Worm (Caenorhabditis elegans): ENCODE data around the gene F13D12.8.
A peak's percentile ranks its signal among the peaks of the same experiment; 100 is the strongest.

Gene F13D12.8

ce11 chrII:11756684-11757107 is 24.3 kb upstream of the F13D12.8 start (continued):
- TF ChIP-seq dve-1 (tag; optimal IDR thresholded peaks at IDR 0.05; ENCODE audit: insufficient read depth) (peak; percentile 91), R02D3.7 (tag; optimal IDR thresholded peaks at IDR 0.05) (no peak), daf-12 (tag; optimal IDR thresholded peaks at IDR 0.05) (no peak), F44E2.7 (GFP tag; IDR thresholded peaks at IDR 0.05) (no peak), skn-1 (tag; optimal IDR thresholded peaks at IDR 0.05) (no peak), lin-1 (GFP tag; IDR thresholded peaks at IDR 0.05) (peak; percentile 88), mxl-3 (GFP tag; optimal IDR thresholded peaks at IDR 0.05) (no peak), zag-1 (tag; optimal IDR thresholded peaks at IDR 0.05) (no peak), lsy-2 (tag; optimal IDR thresholded peaks at IDR 0.05) (peak in 1 of 2 experiments; percentile 89), rbr-2 (tag; optimal IDR thresholded peaks at IDR 0.05) (no peak), ZK337.2 (GFP tag; IDR thresholded peaks at IDR 0.05) (no peak), madf-9 (GFP tag; conservative IDR thresholded peaks at IDR 0.05) (0 out of 2 replicates have a peak, but pooled peaks have one; percentile 2), hmg-1.1 (GFP tag; IDR thresholded peaks at IDR 0.05) (peak; percentile 79), gei-8 (GFP tag; optimal IDR thresholded peaks at IDR 0.05) (no peak), ama-1 (optimal IDR thresholded peaks at IDR 0.05) (peak; percentile 90), tra-1 (GFP tag; IDR thresholded peaks at IDR 0.05) (0 out of 2 replicates have a peak, but pooled peaks have one; percentile 43), nhr-6 (tag; optimal IDR thresholded peaks at IDR 0.05) (peak; percentile 48), lin-29 (GFP tag; IDR thresholded peaks at IDR 0.05) (no peak; the same call in 1 of the 2 replicates), vab-7 (GFP tag; IDR thresholded peaks at IDR 0.05) (peak; percentile 60; the same call in 1 of the 2 replicates), duxl-1 (tag; optimal IDR thresholded peaks at IDR 0.05; ENCODE audit: poor library complexity) (no peak), ctbp-1 (GFP tag; IDR thresholded peaks at IDR 0.05) (peak; percentile 92), Y48G9A.11 (GFP tag; IDR thresholded peaks at IDR 0.05) (peak; percentile 75), arid-1 (GFP tag; conservative IDR thresholded peaks at IDR 0.05) (0 out of 2 replicates have a peak, but pooled peaks have one; percentile 49), ztf-11 (tag; optimal IDR thresholded peaks at IDR 0.05) (no peak), nhr-237 (tag; optimal IDR thresholded peaks at IDR 0.05) (no peak), hlh-30 (tag; optimal IDR thresholded peaks at IDR 0.05; ENCODE audit: insufficient read depth) (peak; percentile 35), dmd-9 (GFP tag; IDR thresholded peaks at IDR 0.05) (peak; percentile 55; the same call in 1 of the 2 replicates), mdt-29 (GFP tag; IDR thresholded peaks at IDR 0.05) (peak; percentile 56; the same call in 1 of the 2 replicates), zfp-2 (tag; optimal IDR thresholded peaks at IDR 0.05) (no peak), ceh-62 (tag; optimal IDR thresholded peaks at IDR 0.05) (no peak), daf-19 (GFP tag; conservative IDR thresholded peaks at IDR 0.05) (peak; percentile 95; the same call in 1 of the 2 replicates), fos-1 (tag; optimal IDR thresholded peaks at IDR 0.05) (no peak), spr-1 (tag; optimal IDR thresholded peaks at IDR 0.05) (peak; percentile 37), Y5F2A.4 (GFP tag; optimal IDR thresholded peaks at IDR 0.05) (no peak), dmd-6 (GFP tag; IDR thresholded peaks at IDR 0.05) (peak; percentile 69), Y75B8A.6 (GFP tag; IDR thresholded peaks at IDR 0.05) (peak; percentile 92), nhr-42 (GFP tag; IDR thresholded peaks at IDR 0.05) (peak; percentile 76; the same call in 1 of the 2 replicates), nhr-77 (tag; optimal IDR thresholded peaks at IDR 0.05) (no peak), dmd-8 (GFP tag; IDR thresholded peaks at IDR 0.05) (no peak), lir-3 (tag; optimal IDR thresholded peaks at IDR 0.05) (no peak), T20F7.1 (GFP tag; optimal IDR thresholded peaks at IDR 0.05) (peak; percentile 57), F37D6.2 (tag; optimal IDR thresholded peaks at IDR 0.05) (no peak), dpl-1 (GFP tag; optimal IDR thresholded peaks at IDR 0.05) (no peak), snpc-4 (tag; optimal IDR thresholded peaks at IDR 0.05) (no peak), set-16 (GFP tag; IDR thresholded peaks at IDR 0.05) (no peak), ceh-28 (tag; optimal IDR thresholded peaks at IDR 0.05) (no peak), pha-4 (GFP tag; IDR thresholded peaks at IDR 0.05) (peak; percentile 87), pha-4 (tag; optimal IDR thresholded peaks at IDR 0.05) (peak; percentile 75), aha-1 (tag) (peak; percentile 99), pqm-1 (tag; optimal IDR thresholded peaks at IDR 0.05) (no peak), hlh-11 (tag; optimal IDR thresholded peaks at IDR 0.05) (peak; percentile 55), mes-2 (tag; optimal IDR thresholded peaks at IDR 0.05; ENCODE audit: poor library complexity, severe bottlenecking) (no peak)

Data from whole organism, L4 larva.